Worm (Caenorhabditis elegans) whole organism, L1 larva: Measurements from ENCODE around the gene spat-3.

Experiments
- aha-1 ChIP-seq: fragments of 150-350 bp; optimal IDR thresholded peaks from 2 replicates; lab custom pipeline; 2014; ENCODE audit warnings: missing biosample characterization, missing genetic modification characterization
- aly-2 ChIP-seq: fragments of 150-350 bp; optimal IDR thresholded peaks from 2 replicates; lab custom pipeline; 2014; ENCODE audit warnings: missing biosample characterization, missing genetic modification characterization
- elt-2 ChIP-seq: sonication (generic microtip); optimal IDR thresholded peaks from 2 replicates; lab custom pipeline; 2016; ENCODE audit warnings: missing genetic modification characterization, mild to moderate bottlenecking, inconsistent platforms, missing compliant biosample characterization, missing genetic modification reagents
- hlh-17 ChIP-seq: fragments of 200-800 bp; sonication (Bioruptor generic); optimal IDR thresholded peaks from 2 replicates; lab custom pipeline; 2018; ENCODE audit warnings: missing genetic modification characterization, mild to moderate bottlenecking, missing compliant biosample characterization, moderate library complexity, borderline replicate concordance
- lin-39 ChIP-seq: fragments of 150-350 bp; optimal IDR thresholded peaks from 2 replicates; lab custom pipeline; 2014; ENCODE audit warnings: missing biosample characterization, missing genetic modification reagents, missing genetic modification characterization
- mab-9 ChIP-seq: fragments of 200-800 bp; sonication (Bioruptor generic); IDR thresholded peaks from 2 replicates; pipeline ENCODE4 v1.3.6; 2022; ENCODE audit warnings: missing genetic modification reagents, missing genetic modification characterization, missing compliant biosample characterization
- mdl-1 ChIP-seq, 2 experiments: fragments of 150-350 bp; optimal IDR thresholded peaks; 2 replicates each; lab custom pipeline; 2014 to 2017; ENCODE audit warnings: missing biosample characterization in 2 of 2, missing genetic modification characterization in 2 of 2, inconsistent platforms in 1 of 2
- snpc-4 ChIP-seq: fragments of 150-350 bp; optimal IDR thresholded peaks from 2 replicates; lab custom pipeline; 2014; ENCODE audit warnings: missing biosample characterization, missing genetic modification characterization

DNA sequence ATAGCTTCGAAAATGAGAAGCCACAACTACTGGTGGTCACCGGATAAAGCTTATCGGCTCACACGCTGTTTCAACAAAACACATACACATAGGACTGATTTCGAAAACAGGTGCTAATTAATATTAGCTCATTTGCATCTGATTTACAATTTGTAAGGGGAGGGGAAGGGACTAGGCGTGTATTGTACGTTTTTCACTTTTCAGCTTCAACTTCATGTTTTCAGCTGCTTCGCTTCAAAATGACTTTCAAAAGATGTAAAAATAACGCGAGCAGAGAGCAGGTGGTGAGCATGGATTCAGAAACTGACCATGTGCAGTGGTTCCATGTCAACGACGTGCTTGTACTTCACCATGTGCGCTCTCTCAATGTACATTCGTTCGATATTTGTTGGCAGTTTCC, 4.7 kb downstream of the spat-3 start:
- no peak for TF ChIP-seq aly-2 (tag; lab: Kevin White, UChicago)
- TF ChIP-seq mdl-1 (tag; optimal IDR thresholded peaks at IDR 0.05; lab: Kevin White, UChicago), result no peak
- TF ChIP-seq snpc-4 (tag; lab: Kevin White, UChicago), result no peak
- TF ChIP-seq mab-9 (GFP tag; lab: Robert Waterston, UW), result no peak
- TF ChIP-seq elt-2 (tag; lab: Kevin White, UChicago), result no peak
- TF ChIP-seq aha-1 (tag; lab: Kevin White, UChicago), result no peak
- TF ChIP-seq lin-39, result no peak
- TF ChIP-seq hlh-17 (GFP tag; lab: Kevin White, UChicago), result no peak
